Fruit fly (Drosophila melanogaster) whole organism, pupa: ENCODE measurements around the gene tws.
A peak's percentile ranks its signal among the peaks of the same experiment; 100 is the strongest.

ENCODE experiments used
- CG10348 ChIP-seq: fragments of 200-800 bp; sonication (Bioruptor generic); IDR thresholded peaks from 2 replicates; pipeline ENCODE4 v1.3.6; 2022; ENCODE audit warnings: missing biosample characterization, missing genetic modification characterization
- CG12605 ChIP-seq: fragments of 200-800 bp; sonication (Bioruptor generic); IDR thresholded peaks from 2 replicates; pipeline ENCODE4 v1.3.6; 2022; ENCODE audit warnings: missing biosample characterization, missing genetic modification characterization
- CG13204 ChIP-seq: fragments of 200-800 bp; sonication (Bioruptor generic); optimal IDR thresholded peaks from 2 replicates; lab custom pipeline; 2018; ENCODE audit warnings: missing biosample characterization, mild to moderate bottlenecking, missing genetic modification characterization, moderate library complexity
- CG14655 ChIP-seq: fragments of 200-800 bp; sonication (Bioruptor generic); optimal IDR thresholded peaks from 3 replicates; lab custom pipeline; 2017; ENCODE audit warnings: mild to moderate bottlenecking, missing biosample characterization, missing genetic modification reagents, missing genetic modification characterization
- CG15710 ChIP-seq: fragments of 200-800 bp; sonication (Bioruptor generic); optimal IDR thresholded peaks from 2 replicates; lab custom pipeline; 2018; ENCODE audit warnings: missing biosample characterization, mild to moderate bottlenecking, missing genetic modification characterization, moderate library complexity
- CG17806 ChIP-seq: fragments of 200-800 bp; sonication (Bioruptor generic); optimal IDR thresholded peaks from 2 replicates; lab custom pipeline; 2018; ENCODE audit warnings: missing biosample characterization, mild to moderate bottlenecking, missing genetic modification characterization, moderate library complexity
- CG32121 ChIP-seq: fragments of 200-800 bp; sonication (Bioruptor generic); IDR thresholded peaks from 2 replicates; pipeline ENCODE4 v1.3.6; 2022; ENCODE audit warnings: missing biosample characterization, missing genetic modification characterization
- CG34367 ChIP-seq: fragments of 200-800 bp; sonication (Bioruptor generic); optimal IDR thresholded peaks from 2 replicates; lab custom pipeline; 2018; ENCODE audit warnings: missing biosample characterization, mild to moderate bottlenecking, missing genetic modification characterization
- CG4496 ChIP-seq: fragments of 200-800 bp; sonication (Bioruptor generic); IDR thresholded peaks from 3 replicates; pipeline ENCODE4 v1.3.6; 2022; ENCODE audit warnings: missing biosample characterization, missing genetic modification characterization
- CG8159 ChIP-seq: fragments of 200-800 bp; sonication (Bioruptor generic); optimal IDR thresholded peaks from 3 replicates; lab custom pipeline; 2018; ENCODE audit warnings: missing biosample characterization, mild to moderate bottlenecking, missing genetic modification characterization, moderate library complexity
- CG8301 ChIP-seq: fragments of 200-800 bp; sonication (Bioruptor generic); optimal IDR thresholded peaks from 2 replicates; lab custom pipeline; 2018; ENCODE audit warnings: missing biosample characterization, mild to moderate bottlenecking, missing genetic modification characterization
- CG9948 ChIP-seq: fragments of 200-800 bp; sonication (Bioruptor generic); optimal IDR thresholded peaks from 2 replicates; lab custom pipeline; 2018; ENCODE audit warnings: missing biosample characterization, mild to moderate bottlenecking, missing genetic modification characterization, moderate library complexity
- D1 ChIP-seq: fragments of 200-800 bp; sonication (Bioruptor generic); optimal IDR thresholded peaks from 2 replicates; lab custom pipeline; 2018; ENCODE audit warnings: missing biosample characterization, mild to moderate bottlenecking, missing genetic modification characterization, moderate library complexity
- EcR ChIP-seq: fragments of 200-800 bp; sonication (Bioruptor generic); optimal IDR thresholded peaks from 3 replicates; lab custom pipeline; 2019; ENCODE audit warnings: missing biosample characterization, missing genetic modification characterization, mild to moderate bottlenecking, moderate library complexity, missing genetic modification reagents
- Ets98B ChIP-seq: fragments of 200-800 bp; sonication (Bioruptor generic); IDR thresholded peaks from 2 replicates; pipeline ENCODE4 v1.3.6; 2022; ENCODE audit warnings: missing biosample characterization, missing genetic modification characterization
- Pif1A ChIP-seq: fragments of 200-800 bp; sonication (Bioruptor generic); optimal IDR thresholded peaks from 3 replicates; lab custom pipeline; 2016; ENCODE audit warnings: missing biosample characterization, missing genetic modification characterization
- Pif1B ChIP-seq: fragments of 200-800 bp; sonication (Bioruptor generic); optimal IDR thresholded peaks from 3 replicates; lab custom pipeline; 2016; ENCODE audit warnings: missing biosample characterization, missing genetic modification characterization
- Snoo ChIP-seq: fragments of 200-800 bp; sonication (Bioruptor generic); optimal IDR thresholded peaks from 3 replicates; lab custom pipeline; 2017; ENCODE audit warnings: missing biosample characterization, mild to moderate bottlenecking, missing genetic modification characterization, inconsistent platforms
- fd96Ca ChIP-seq: fragments of 200-800 bp; sonication (Bioruptor generic); IDR thresholded peaks from 3 replicates; pipeline ENCODE4 v1.3.6; 2022; ENCODE audit warnings: missing biosample characterization, missing genetic modification characterization
- gl ChIP-seq: fragments of 200-800 bp; sonication (Bioruptor generic); optimal IDR thresholded peaks from 2 replicates; lab custom pipeline; 2018; ENCODE audit warnings: missing biosample characterization, mild to moderate bottlenecking, missing genetic modification characterization
- rn ChIP-seq: fragments of 200-800 bp; sonication (Bioruptor generic); IDR thresholded peaks from 2 replicates; pipeline ENCODE4 v1.3.6; 2022; ENCODE audit warnings: missing biosample characterization, missing genetic modification characterization

The tws gene

DNA sequence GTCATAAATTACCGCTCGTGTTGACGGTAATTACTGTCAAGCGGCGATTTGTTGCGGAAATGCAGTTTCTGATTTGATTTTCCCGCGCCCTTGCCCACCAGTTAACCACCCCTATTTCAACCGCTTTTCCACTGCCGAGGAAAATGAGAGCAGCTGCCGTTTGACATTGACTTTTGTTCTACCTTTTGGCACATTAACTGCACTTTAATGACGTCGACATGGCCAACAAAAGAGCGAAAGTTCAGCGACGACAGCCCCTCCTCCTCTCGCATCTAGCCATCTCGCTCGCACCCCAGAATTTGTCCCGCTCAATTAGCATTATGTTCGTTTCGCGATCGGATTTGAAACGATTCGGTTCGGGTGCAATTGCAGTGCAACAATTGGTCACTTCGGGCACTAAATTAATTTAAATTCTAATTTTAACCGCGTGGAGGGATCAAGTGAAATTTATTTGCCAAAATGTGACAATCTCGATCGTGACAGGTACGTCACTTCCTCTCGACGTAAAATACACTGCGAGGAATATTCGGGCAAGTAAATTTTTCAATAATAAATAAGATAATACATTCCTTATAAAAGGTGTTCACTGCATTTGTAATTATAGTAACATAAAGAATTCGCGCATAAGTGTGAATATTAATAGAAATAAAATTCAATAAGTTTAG, 28.3 kb downstream of the tws start:
- no peak for TF ChIP-seq Ets98B (GFP tag; lab: Robert Waterston, UW)
- TF ChIP-seq CG10348 (GFP tag; lab: Robert Waterston, UW): no peak
- no peak for TF ChIP-seq CG4496 (GFP tag; lab: Robert Waterston, UW)
- no peak for TF ChIP-seq CG12605 (GFP tag; lab: Robert Waterston, UW)
- TF ChIP-seq D1 (tag; lab: Kevin White, UChicago): no peak

DNA sequence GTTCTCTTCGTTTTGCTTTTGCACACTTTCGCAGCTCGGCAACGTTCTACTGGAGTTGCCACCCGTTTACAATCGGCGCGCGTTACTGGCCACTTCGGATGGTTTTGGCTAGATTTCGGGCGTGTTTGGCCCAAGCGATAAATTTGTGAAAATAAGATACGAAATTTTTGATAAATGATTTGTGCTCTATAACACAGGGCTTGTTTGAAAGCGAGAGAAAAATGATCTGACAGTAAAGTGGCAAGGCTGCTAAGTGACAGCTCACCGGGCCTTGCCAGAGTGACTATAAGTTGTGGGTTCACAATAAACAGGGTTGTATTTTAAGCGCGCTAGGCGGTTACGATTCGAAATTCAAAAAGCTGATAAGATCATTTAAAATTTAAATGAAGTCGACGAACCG, 29.6 kb downstream of the tws start, which contains the start of gene Fmr1:
Fmr1 (minus strand) TSS at position 184 of the 400 bp plus-strand sequence.
- TF ChIP-seq CG17806 (tag; lab: Kevin White, UChicago) (peak; percentile 14), D1 (tag; lab: Kevin White, UChicago) (no peak), CG9948 (peak; percentile 25), CG15710 (tag; lab: Kevin White, UChicago) (peak; percentile 18)
- TF ChIP-seq, all 21 proteins: peak for 3

DNA sequence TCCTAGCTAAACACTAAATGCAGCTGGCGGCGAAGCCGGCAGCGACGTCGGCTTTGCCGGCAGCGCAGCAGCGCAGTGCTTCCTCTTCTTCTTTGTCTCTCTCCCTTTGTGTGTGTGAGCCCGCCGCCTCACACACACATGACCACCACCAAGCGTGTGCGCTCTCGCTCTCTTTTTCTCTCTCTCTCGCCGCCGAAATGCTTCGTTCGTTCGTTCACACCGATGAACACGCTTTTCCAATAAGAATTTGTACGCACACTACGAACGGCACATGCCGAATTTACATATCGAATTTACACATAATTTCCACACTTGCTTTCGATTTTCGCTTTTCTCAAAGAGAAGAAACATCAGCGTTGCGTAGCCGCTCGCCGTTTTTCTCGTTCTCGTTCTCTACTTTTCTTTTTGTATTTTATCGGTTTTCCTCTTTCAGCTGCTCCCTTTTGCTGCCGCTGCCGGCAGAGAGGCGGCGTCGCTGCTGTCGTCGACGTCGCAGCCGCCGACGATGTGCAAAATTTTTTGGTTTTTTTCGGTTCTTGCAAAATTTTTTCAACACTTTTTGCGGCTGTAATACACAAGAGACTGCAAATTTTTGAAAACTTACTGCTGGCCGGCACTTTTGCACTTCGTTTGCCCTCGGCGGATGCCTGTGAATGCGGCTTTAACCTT, 30.2 kb downstream of the tws start:
- TF ChIP-seq CG14655 (no peak), CG8301 (tag; lab: Kevin White, UChicago) (no peak), CG15710 (tag; lab: Kevin White, UChicago) (no peak), fd96Ca (GFP tag; lab: Robert Waterston, UW) (peak; percentile 52; the same call in 1 of the 3 replicates), Pif1B (GFP tag; lab: Kevin White, UChicago) (peak; percentile 23), CG8159 (tag; lab: Kevin White, UChicago) (no peak), Ets98B (GFP tag; lab: Robert Waterston, UW) (peak; percentile 49; the same call in 1 of the 2 replicates), CG17806 (tag; lab: Kevin White, UChicago) (no peak), CG34367 (tag; lab: Kevin White, UChicago) (no peak), CG4496 (GFP tag; lab: Robert Waterston, UW) (no peak), EcR (GFP tag; lab: Kevin White, UChicago) (peak; percentile 94)

DNA sequence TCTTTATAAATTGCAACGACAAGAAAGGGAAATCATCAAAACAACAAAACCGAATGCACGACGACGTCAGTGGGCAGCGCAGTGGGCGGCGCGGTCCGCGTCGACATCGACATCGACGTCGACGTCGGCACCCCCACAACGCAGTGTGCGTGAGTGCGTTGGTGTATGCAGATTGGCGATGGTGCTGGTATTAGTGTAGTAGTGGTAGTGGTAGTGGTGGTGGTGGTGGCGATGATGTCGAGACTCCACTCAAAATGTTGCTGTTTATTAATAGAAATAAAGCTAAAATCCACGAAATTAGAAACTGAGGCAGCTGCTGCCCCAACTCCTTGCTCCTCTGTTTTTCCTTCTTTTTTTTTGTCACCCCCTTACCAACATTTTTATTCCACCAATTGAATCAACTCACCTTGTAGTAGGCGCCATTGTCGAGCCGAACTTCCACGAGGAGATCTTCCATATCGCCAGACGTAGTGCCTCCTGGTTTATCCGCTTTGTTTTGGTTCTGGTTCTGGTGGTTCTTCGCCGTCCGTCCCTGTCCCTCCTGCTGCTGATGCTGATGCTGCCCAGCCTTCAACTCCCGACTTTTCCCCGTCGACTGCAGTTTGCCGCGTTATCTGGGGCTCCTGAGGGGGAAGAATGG, 31.2 kb downstream of the tws start:
- TF ChIP-seq CG14655 (no peak), CG15710 (tag; lab: Kevin White, UChicago) (no peak), CG4496 (GFP tag; lab: Robert Waterston, UW) (0 out of 3 replicates have a peak, but pooled peaks have one; percentile 42), EcR (GFP tag; lab: Kevin White, UChicago) (peak; percentile 9), CG12605 (GFP tag; lab: Robert Waterston, UW) (no peak)
- TF ChIP-seq, all 21 proteins: peak for 2

DNA sequence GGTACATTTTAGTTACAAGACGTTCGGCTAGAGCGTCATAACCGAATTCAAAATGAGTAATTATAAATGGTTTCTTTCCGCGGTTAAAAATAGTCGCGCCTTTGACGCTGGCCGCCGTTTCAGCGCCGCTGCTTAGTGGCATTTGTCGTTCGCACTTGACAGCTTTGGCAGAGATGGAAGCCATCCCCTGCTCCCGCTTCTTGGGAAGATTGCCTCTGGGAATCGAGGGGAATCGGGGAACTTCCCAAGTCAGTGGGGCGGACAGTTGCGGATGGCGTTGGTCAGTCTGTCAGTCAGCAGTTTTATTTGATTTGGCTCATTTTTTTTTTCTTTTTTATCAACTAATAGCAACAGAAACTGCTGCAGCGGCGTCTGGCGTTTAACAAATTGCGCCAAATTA, 32.8 kb downstream of the tws start:
- peak; percentile 60; the same call in 1 of the 2 replicates for TF ChIP-seq CG32121 (GFP tag; lab: Robert Waterston, UW)
- no peak for TF ChIP-seq CG34367 (tag; lab: Kevin White, UChicago)
- TF ChIP-seq CG8159 (tag; lab: Kevin White, UChicago): no peak
- TF ChIP-seq fd96Ca (GFP tag; lab: Robert Waterston, UW): no peak; the same call in 2 of the 3 replicates
- TF ChIP-seq CG17806 (tag; lab: Kevin White, UChicago): no peak
- TF ChIP-seq CG14655: no peak
- no peak for TF ChIP-seq EcR (GFP tag; lab: Kevin White, UChicago)

DNA sequence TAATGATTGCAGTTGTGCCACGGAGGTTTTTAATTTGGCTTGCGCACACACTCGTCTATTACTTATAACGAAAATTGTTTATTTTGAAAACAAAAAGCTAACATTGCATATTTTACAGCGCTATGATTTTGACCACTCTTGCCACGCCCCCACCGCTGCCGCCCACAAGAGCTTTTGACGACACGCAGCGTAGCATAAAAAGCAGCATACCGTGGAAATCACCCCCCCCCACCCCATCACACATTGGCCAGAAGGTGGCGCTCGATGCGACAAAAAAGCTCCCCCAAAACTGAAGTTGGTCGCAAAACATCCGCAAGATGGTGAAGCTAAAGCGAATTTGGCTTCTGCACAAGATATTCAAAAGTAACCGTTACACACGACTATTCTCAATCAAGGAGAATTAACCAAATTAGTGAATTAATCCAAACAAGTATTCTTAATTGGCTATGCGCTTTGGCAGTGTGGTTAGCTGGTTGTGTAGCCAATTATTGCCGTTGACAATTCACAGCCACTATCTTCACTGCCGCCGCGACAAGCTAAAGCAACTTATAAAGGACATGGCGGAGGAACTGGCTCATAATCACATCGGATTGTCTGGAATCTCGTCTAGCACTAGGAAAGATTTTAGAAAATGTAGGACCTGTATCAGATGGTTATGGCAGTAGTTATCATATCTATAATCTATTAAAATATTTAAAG, 38.9 kb downstream of the tws start:
- no peak for TF ChIP-seq CG14655
- peak; percentile 52; the same call in 1 of the 3 replicates for TF ChIP-seq CG4496 (GFP tag; lab: Robert Waterston, UW)

DNA sequence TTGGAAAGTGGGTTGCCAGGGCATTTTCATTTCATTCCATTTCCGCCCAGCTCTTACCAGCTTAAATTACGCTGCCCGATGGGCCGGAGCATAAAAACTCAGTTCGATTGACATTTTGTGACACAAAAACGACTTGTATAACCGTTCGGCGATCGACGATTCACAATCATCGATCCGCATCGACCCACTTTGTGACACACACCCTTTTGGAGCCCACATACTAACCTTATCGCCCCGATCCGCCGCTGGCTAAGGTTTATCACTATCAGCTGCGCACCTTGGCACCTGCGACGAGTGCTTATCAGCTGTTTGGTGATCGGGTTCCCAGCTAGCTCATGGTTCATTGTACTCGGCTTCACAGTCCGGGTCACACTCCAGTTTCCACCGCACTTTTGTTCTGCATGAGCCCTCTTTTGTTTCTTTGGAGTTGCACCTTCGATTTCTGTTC, 40.1 kb downstream of the tws start:
- TF ChIP-seq EcR (GFP tag; lab: Kevin White, UChicago) (peak; percentile 84), CG4496 (GFP tag; lab: Robert Waterston, UW) (no peak), CG8159 (tag; lab: Kevin White, UChicago) (no peak)
- TF ChIP-seq, all 21 proteins: peak for 1

DNA sequence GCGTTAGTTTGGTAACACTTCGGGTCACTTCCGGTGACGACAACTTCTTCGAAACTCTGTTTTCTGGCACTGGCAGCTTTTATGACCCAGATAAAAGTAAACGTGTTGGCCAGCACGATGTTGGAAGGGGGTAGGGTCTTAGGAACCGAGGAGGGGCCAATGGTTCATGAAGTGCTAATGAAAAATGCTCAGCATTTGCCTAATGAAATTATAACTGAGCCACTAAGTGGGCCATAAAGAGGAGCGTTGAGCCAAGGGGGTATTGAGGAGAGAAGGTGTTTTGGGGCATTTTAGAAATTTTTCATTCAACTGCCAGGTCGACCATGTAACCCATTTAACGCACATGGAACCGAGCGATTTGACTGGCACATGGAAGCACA, 41.3 kb downstream of the tws start:
- TF ChIP-seq CG17806 (tag; lab: Kevin White, UChicago) (no peak), gl (tag; lab: Kevin White, UChicago) (no peak), CG32121 (GFP tag; lab: Robert Waterston, UW) (no peak), CG8159 (tag; lab: Kevin White, UChicago) (no peak), CG12605 (GFP tag; lab: Robert Waterston, UW) (no peak), CG14655 (no peak), Snoo (tag; lab: Kevin White, UChicago) (no peak), CG15710 (tag; lab: Kevin White, UChicago) (no peak), EcR (GFP tag; lab: Kevin White, UChicago) (no peak), Ets98B (GFP tag; lab: Robert Waterston, UW) (no peak), CG34367 (tag; lab: Kevin White, UChicago) (no peak), fd96Ca (GFP tag; lab: Robert Waterston, UW) (no peak), rn (GFP tag; lab: Robert Waterston, UW) (no peak), D1 (tag; lab: Kevin White, UChicago) (no peak), Pif1B (GFP tag; lab: Kevin White, UChicago) (no peak), Pif1A (GFP tag; lab: Kevin White, UChicago) (no peak), CG13204 (GFP tag; lab: Kevin White, UChicago) (no peak), CG8301 (tag; lab: Kevin White, UChicago) (no peak), CG4496 (GFP tag; lab: Robert Waterston, UW) (no peak)
- TF ChIP-seq, all 21 proteins: peak for 0
